Worm (Caenorhabditis elegans) whole organism, L1 larva: ENCODE measurements around the gene bath-39.
A peak's percentile ranks its signal among the peaks of the same experiment; 100 is the strongest.

ENCODE experiments used
- F16B12.6 ChIP-seq: fragments of 150-350 bp; optimal IDR thresholded peaks from 2 replicates; lab custom pipeline; 2014; ENCODE audit warnings: missing biosample characterization, missing genetic modification characterization
- Y116A8C.19 ChIP-seq: sonication (generic microtip); optimal IDR thresholded peaks from 2 replicates; lab custom pipeline; 2016; ENCODE audit warnings: missing compliant biosample characterization, missing genetic modification characterization, borderline replicate concordance
- aha-1 ChIP-seq: fragments of 150-350 bp; optimal IDR thresholded peaks from 2 replicates; lab custom pipeline; 2014; ENCODE audit warnings: missing biosample characterization, missing genetic modification characterization
- aly-2 ChIP-seq: fragments of 150-350 bp; optimal IDR thresholded peaks from 2 replicates; lab custom pipeline; 2014; ENCODE audit warnings: missing biosample characterization, missing genetic modification characterization
- blmp-1 ChIP-seq: fragments of 150-350 bp; optimal IDR thresholded peaks from 2 replicates; lab custom pipeline; 2014; ENCODE audit warnings: missing biosample characterization, missing genetic modification characterization
- ceh-82 ChIP-seq, 3 experiments: fragments of 150-350 bp in 1 of 3; sonication (generic microtip) in 2 of 3; optimal IDR thresholded peaks; 2 replicates each; lab custom pipeline; 2014 to 2017; ENCODE audit warnings: missing biosample characterization in 3 of 3, missing genetic modification characterization in 3 of 3
- ceh-88 ChIP-seq: fragments of 200-800 bp; sonication (Bioruptor generic); IDR thresholded peaks from 2 replicates; pipeline ENCODE4 v1.3.6; 2022; ENCODE audit warnings: missing genetic modification characterization, missing compliant biosample characterization
- ces-1 ChIP-seq: fragments of 150-350 bp; optimal IDR thresholded peaks from 2 replicates; lab custom pipeline; 2014; ENCODE audit warnings: missing biosample characterization, missing genetic modification reagents, missing genetic modification characterization
- egl-13 ChIP-seq: sonication (generic microtip); optimal IDR thresholded peaks from 2 replicates; lab custom pipeline; 2016; ENCODE audit warnings: missing genotype, missing genetic modification reagents, missing genetic modification characterization, missing compliant biosample characterization
- elt-3 ChIP-seq, 6 experiments: fragments of 150-350 bp in 1 of 6; sonication (generic microtip); optimal IDR thresholded peaks; 2 replicates each; lab custom pipeline; 2017 to 2018; ENCODE audit warnings: missing biosample characterization in 6 of 6, missing genetic modification characterization in 6 of 6, inconsistent platforms in 1 of 6
- fkh-10 ChIP-seq: sonication (generic microtip); optimal IDR thresholded peaks from 2 replicates; lab custom pipeline; 2017; ENCODE audit warnings: missing biosample characterization, missing genetic modification reagents, missing genetic modification characterization
- fos-1 ChIP-seq: fragments of 150-350 bp; optimal IDR thresholded peaks from 2 replicates; lab custom pipeline; 2014; ENCODE audit warnings: missing biosample characterization, missing genetic modification characterization
- grh-1 ChIP-seq: fragments of 200-800 bp; sonication (Bioruptor generic); IDR thresholded peaks from 2 replicates; pipeline ENCODE4 v1.3.6; 2022; ENCODE audit warnings: missing genetic modification reagents, missing genetic modification characterization, missing compliant biosample characterization
- hlh-17 ChIP-seq: fragments of 200-800 bp; sonication (Bioruptor generic); optimal IDR thresholded peaks from 2 replicates; lab custom pipeline; 2018; ENCODE audit warnings: missing genetic modification characterization, mild to moderate bottlenecking, missing compliant biosample characterization, moderate library complexity, borderline replicate concordance
- hlh-4 ChIP-seq: sonication (generic microtip); optimal IDR thresholded peaks from 2 replicates; lab custom pipeline; 2016; ENCODE audit warnings: mild to moderate bottlenecking, missing genetic modification characterization, missing compliant biosample characterization
- irx-1 ChIP-seq: sonication (generic microtip); optimal IDR thresholded peaks from 2 replicates; lab custom pipeline; 2016; ENCODE audit warnings: missing genetic modification characterization, missing compliant biosample characterization
- jun-1 ChIP-seq: fragments of 150-350 bp; optimal IDR thresholded peaks from 2 replicates; lab custom pipeline; 2014; ENCODE audit warnings: missing biosample characterization, missing genetic modification reagents, missing genetic modification characterization
- lin-13 ChIP-seq: fragments of 150-350 bp; optimal IDR thresholded peaks from 2 replicates; lab custom pipeline; 2014; ENCODE audit warnings: missing biosample characterization, missing genetic modification reagents, missing genetic modification characterization
- lin-35 ChIP-seq, 2 experiments: fragments of 150-350 bp; optimal IDR thresholded peaks; 2 replicates each; lab custom pipeline; 2014; ENCODE audit warnings: missing biosample characterization in 2 of 2, missing genetic modification characterization in 2 of 2, missing genetic modification reagents in 2 of 2
- mab-9 ChIP-seq: fragments of 200-800 bp; sonication (Bioruptor generic); IDR thresholded peaks from 2 replicates; pipeline ENCODE4 v1.3.6; 2022; ENCODE audit warnings: missing genetic modification reagents, missing genetic modification characterization, missing compliant biosample characterization
- mep-1 ChIP-seq: fragments of 150-350 bp; optimal IDR thresholded peaks from 2 replicates; lab custom pipeline; 2014; ENCODE audit warnings: missing biosample characterization, missing genetic modification characterization
- nhr-47 ChIP-seq: sonication (generic microtip); optimal IDR thresholded peaks from 2 replicates; lab custom pipeline; 2016; ENCODE audit warnings: mild to moderate bottlenecking, missing genetic modification characterization, moderate library complexity, missing compliant biosample characterization
- nhr-71 ChIP-seq: sonication (generic microtip); optimal IDR thresholded peaks from 2 replicates; lab custom pipeline; 2016; ENCODE audit warnings: mild to moderate bottlenecking, missing genetic modification characterization, moderate library complexity, missing compliant biosample characterization
- nhr-76 ChIP-seq: sonication (generic microtip); optimal IDR thresholded peaks from 2 replicates; lab custom pipeline; 2017; ENCODE audit warnings: missing biosample characterization, missing genetic modification characterization
- nhr-77 ChIP-seq: fragments of 150-350 bp; optimal IDR thresholded peaks from 2 replicates; lab custom pipeline; 2014; ENCODE audit warnings: missing biosample characterization, missing genetic modification characterization
- nhr-85 ChIP-seq: sonication (generic microtip); peaks from one replicate; lab custom pipeline; 2016; ENCODE audit warnings: missing genetic modification characterization, inconsistent platforms, missing compliant biosample characterization
- pag-3 ChIP-seq: sonication (generic microtip); optimal IDR thresholded peaks from 2 replicates; lab custom pipeline; 2017; ENCODE audit warnings: missing genetic modification characterization, mild to moderate bottlenecking, missing compliant biosample characterization, antibody characterized with exemption, borderline replicate concordance; ENCODE audit not compliant: insufficient read depth
- pax-3 ChIP-seq: fragments of 200-800 bp; sonication (Bioruptor generic); optimal IDR thresholded peaks from 2 replicates; lab custom pipeline; 2018; ENCODE audit warnings: mild to moderate bottlenecking, missing genetic modification characterization, moderate library complexity, missing compliant biosample characterization
- snpc-4 ChIP-seq: fragments of 150-350 bp; optimal IDR thresholded peaks from 2 replicates; lab custom pipeline; 2014; ENCODE audit warnings: missing biosample characterization, missing genetic modification characterization
- tlp-1 ChIP-seq: fragments of 150-350 bp; optimal IDR thresholded peaks from 2 replicates; lab custom pipeline; 2014; ENCODE audit warnings: missing biosample characterization, missing genetic modification characterization
- unc-98 ChIP-seq: fragments of 200-800 bp; sonication (Bioruptor generic); IDR thresholded peaks from 2 replicates; pipeline ENCODE4 v1.3.6; 2022; ENCODE audit warnings: missing genetic modification characterization, missing compliant biosample characterization
- vab-15 ChIP-seq: sonication (generic microtip); optimal IDR thresholded peaks from 2 replicates; lab custom pipeline; 2017; ENCODE audit warnings: missing genotype, mild to moderate bottlenecking, missing genetic modification characterization, missing compliant biosample characterization
- ztf-11 ChIP-seq, 2 experiments: sonication (generic microtip); optimal IDR thresholded peaks; 2 replicates each; lab custom pipeline; 2016 to 2017; ENCODE audit warnings: missing genetic modification characterization in 2 of 2, missing biosample characterization in 1 of 2, missing compliant biosample characterization in 1 of 2
- ztf-4 ChIP-seq: fragments of 150-350 bp; optimal IDR thresholded peaks from 2 replicates; lab custom pipeline; 2014; ENCODE audit warnings: missing biosample characterization, missing genetic modification characterization

bath-39 gene

DNA sequence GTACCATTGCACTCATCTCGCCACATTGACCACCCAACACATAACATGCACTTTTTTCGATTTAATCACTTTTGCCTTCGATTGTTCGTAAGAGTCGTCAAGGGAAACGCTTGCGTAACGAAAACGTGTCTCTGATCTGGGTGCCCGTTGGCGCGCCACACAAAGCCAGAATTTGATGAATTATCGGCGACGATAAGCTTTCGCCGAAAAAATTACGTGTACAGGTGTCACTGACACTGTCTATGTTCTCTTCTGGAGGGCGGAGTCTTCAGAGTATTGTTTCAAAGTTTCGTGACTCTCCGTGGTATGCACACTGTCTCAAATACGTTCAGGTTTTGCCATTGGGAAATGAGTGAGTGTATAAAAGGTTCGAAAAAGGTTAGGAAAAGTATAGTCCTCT is 48.6 kb upstream of the bath-39 start, which contains the start of gene F53F1.4:
Gene F53F1.4, plus strand, starts transcription at position 390 of the 400 bp plus-strand sequence.
- TF ChIP-seq blmp-1 (peak; percentile 85), irx-1 (tag; lab: Kevin White, UChicago) (no peak)

DNA sequence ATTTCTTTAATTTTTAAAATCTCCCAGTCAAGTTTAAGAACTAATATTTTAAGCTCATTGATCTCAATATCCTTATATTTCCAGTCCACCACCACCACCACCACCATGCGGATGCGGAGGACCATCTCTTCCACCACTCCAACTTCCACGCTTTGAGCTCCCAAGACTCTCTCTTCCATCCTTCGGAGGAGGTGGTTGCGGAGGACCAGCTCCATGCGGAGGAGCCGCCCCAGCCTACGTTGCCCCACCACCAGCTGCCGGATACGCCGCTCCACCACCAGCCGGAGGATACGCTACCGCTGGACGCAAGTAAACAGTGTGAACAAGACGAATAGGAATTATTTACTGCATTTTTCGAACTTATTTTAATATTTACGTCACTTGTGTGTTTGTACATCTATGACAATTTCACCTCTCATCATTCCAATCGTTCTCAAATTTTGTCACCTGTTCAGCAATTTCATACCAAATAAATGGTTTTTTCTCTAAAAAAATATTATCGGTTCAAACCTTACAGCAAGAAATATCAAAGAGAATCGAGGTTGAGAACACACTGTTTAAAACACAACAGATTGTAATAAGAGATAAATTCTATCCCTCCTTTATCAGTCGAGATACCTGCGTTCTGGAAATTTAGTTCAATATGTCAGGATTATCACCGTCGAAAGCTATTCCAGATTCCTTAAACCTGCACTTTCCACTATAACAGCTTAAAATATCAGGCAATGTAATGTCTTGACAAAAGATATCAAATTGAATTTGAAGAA is 47.9 kb upstream of the bath-39 start:
- no peak for TF ChIP-seq ztf-4 (tag; lab: Kevin White, UChicago)
- no peak for TF ChIP-seq ces-1 (GFP tag; lab: Kevin White, UChicago)
- no peak for TF ChIP-seq fkh-10
- no peak for TF ChIP-seq pax-3 (tag; lab: Kevin White, UChicago)
- TF ChIP-seq egl-13 (tag; lab: Kevin White, UChicago): no peak
- TF ChIP-seq snpc-4: no peak
- no peak for TF ChIP-seq mab-9
- TF ChIP-seq grh-1 (GFP tag; lab: Robert Waterston, UW): no peak
- TF ChIP-seq nhr-76 (tag; lab: Kevin White, UChicago): no peak
- TF ChIP-seq pag-3: no peak
- no peak for TF ChIP-seq aly-2 (tag; lab: Kevin White, UChicago)
- TF ChIP-seq ztf-11 (tag; optimal IDR thresholded peaks at IDR 0.05; lab: Kevin White, UChicago): no peak
- no peak for TF ChIP-seq vab-15 (tag; lab: Kevin White, UChicago)
- TF ChIP-seq lin-13 (GFP tag; lab: Kevin White, UChicago): no peak
- no peak for TF ChIP-seq tlp-1 (tag; lab: Kevin White, UChicago)
- TF ChIP-seq unc-98: no peak
- no peak for TF ChIP-seq hlh-4
- TF ChIP-seq mep-1: no peak
- no peak for TF ChIP-seq nhr-71 (tag; lab: Kevin White, UChicago)
- TF ChIP-seq F16B12.6 (tag; lab: Kevin White, UChicago): no peak

DNA sequence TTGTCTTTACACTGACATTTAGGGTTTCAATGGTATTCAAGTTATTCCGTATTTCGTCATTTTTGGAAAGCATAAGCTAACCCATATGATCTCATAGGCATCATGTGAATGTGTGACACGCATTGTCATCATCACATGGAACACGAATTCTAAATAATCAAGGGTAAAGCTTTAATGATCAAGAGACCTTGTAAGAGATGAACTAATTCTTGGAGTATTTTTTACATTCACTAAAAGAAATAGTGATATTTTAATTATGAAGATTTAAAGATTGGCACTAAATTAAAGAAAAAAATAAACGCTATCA is 47.3 kb upstream of the bath-39 start:
- TF ChIP-seq ztf-4 (tag; lab: Kevin White, UChicago): peak; percentile 70
- TF ChIP-seq ceh-82 (tag; optimal IDR thresholded peaks at IDR 0.05; lab: Kevin White, UChicago): no peak
- TF ChIP-seq jun-1 (tag; lab: Kevin White, UChicago): peak; percentile 15

DNA sequence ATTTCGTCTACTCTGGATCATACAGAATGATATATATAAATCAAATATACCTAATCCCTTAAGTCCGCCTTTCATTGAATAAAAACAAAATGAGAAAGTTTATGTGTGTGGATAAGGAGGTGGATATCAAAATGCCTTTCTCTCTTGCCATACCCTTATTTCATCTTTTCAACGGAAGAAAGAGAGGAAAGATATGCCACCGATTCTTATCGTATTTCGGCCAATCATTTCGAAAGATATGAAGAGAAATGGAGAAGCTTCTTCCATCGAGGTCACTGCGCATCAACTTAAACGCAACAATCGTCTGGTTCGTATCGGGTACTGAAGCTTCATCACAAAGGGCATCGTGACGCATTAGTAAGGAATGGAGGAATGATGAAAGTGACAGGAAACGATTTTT is 46.0 kb upstream of the bath-39 start:
- TF ChIP-seq hlh-17 (GFP tag; lab: Kevin White, UChicago) (no peak), lin-35 (GFP tag; optimal IDR thresholded peaks at IDR 0.05; lab: Kevin White, UChicago) (no peak), Y116A8C.19 (no peak), ztf-4 (tag; lab: Kevin White, UChicago) (peak; percentile 19), blmp-1 (peak; percentile 83), fos-1 (tag; lab: Kevin White, UChicago) (no peak), elt-3 (tag; optimal IDR thresholded peaks at IDR 0.05; lab: Kevin White, UChicago) (peak in 2 of 6 experiments; percentile 11 to 42), nhr-71 (tag; lab: Kevin White, UChicago) (no peak), nhr-47 (tag; lab: Kevin White, UChicago) (no peak), aha-1 (no peak), nhr-77 (tag; lab: Kevin White, UChicago) (no peak), mep-1 (peak; percentile 21)

DNA sequence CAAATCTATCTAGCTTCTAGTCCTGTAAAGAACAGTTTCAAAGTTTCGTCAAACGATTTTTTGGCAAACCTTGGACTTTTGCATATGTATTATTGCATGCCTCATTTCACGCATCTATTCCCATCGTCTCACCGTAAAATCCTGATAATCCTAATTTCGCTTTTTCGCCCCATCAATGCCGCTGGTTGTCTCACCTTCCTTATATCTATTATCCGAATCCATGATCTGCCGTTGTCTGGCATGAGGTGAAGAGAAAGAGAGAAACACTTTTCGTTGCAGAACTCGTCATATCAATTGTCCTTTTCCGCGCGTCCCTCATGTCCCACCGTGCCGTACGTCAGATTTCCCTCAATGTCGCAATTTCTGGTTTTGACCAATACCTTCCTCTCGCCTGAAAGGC is 44.7 kb upstream of the bath-39 start, which contains the start of gene cut-2:
Gene cut-2, plus strand, starts transcription at position 365 of the 400 bp plus-strand sequence.
- TF ChIP-seq blmp-1 (peak; percentile 63), nhr-85 (tag; lab: Kevin White, UChicago) (peak; percentile 35), egl-13 (tag; lab: Kevin White, UChicago) (no peak), ceh-88 (GFP tag; lab: Robert Waterston, UW) (no peak)
- TF ChIP-seq, all 84 proteins: peak for 2
